Fruit fly (Drosophila melanogaster): ENCODE measurements around the gene CG33768.
A peak's percentile ranks its signal among the peaks of the same experiment; 100 is the strongest.

dm6 chr3L:22616784-22617183 lies 30.2 kb upstream of the CG33768 start:
- TF ChIP-seq CG8478 (optimal IDR thresholded peaks at IDR 0.05) (no peak), CTCF (optimal IDR thresholded peaks at IDR 0.05) (peak; percentile 58 to 59)
